Worm (Caenorhabditis elegans): Measurements from ENCODE around the gene ztf-9.

Gene ztf-9

ce11 chrV:9733920-9734454 lies 42.0 kb upstream of the ztf-9 start, which contains the start of gene cal-7:
Gene cal-7 (plus strand): TSS chrV:9734103.
- peak; percentile 31 for TF ChIP-seq mep-1 (tag; optimal IDR thresholded peaks at IDR 0.05)
- no peak for TF ChIP-seq daf-8 (GFP tag; IDR thresholded peaks at IDR 0.05)
- TF ChIP-seq ces-1 (GFP tag; optimal IDR thresholded peaks at IDR 0.05): no peak
- TF ChIP-seq nhr-28 (tag; optimal IDR thresholded peaks at IDR 0.05): no peak
- no peak for TF ChIP-seq nhr-76 (tag; optimal IDR thresholded peaks at IDR 0.05)
- no peak for TF ChIP-seq fos-1 (tag; optimal IDR thresholded peaks at IDR 0.05)
- no peak for TF ChIP-seq daf-16 (GFP tag; optimal IDR thresholded peaks at IDR 0.05)
- TF ChIP-seq daf-16 (tag; optimal IDR thresholded peaks at IDR 0.05): peak; percentile 2
- peak; percentile 59; the same call in 1 of the 2 replicates for TF ChIP-seq nhr-42 (GFP tag; IDR thresholded peaks at IDR 0.05)
- no peak for TF ChIP-seq F37D6.2 (tag; optimal IDR thresholded peaks at IDR 0.05)
- TF ChIP-seq gei-8 (GFP tag; optimal IDR thresholded peaks at IDR 0.05): no peak
- TF ChIP-seq lsy-2 (tag; optimal IDR thresholded peaks at IDR 0.05): no peak
- no peak for TF ChIP-seq lin-29 (GFP tag; IDR thresholded peaks at IDR 0.05)
- TF ChIP-seq tra-1 (GFP tag; IDR thresholded peaks at IDR 0.05): 0 out of 2 replicates have a peak, but pooled peaks have one; percentile 52
- TF ChIP-seq R02D3.7 (tag; optimal IDR thresholded peaks at IDR 0.05): no peak
- no peak for TF ChIP-seq unc-62 (GFP tag; optimal IDR thresholded peaks at IDR 0.05 in 1 of 2)
- no peak for TF ChIP-seq unc-62 (tag; optimal IDR thresholded peaks at IDR 0.05)
- TF ChIP-seq aha-1 (tag): peak; percentile 0
- no peak; the same call in 1 of the 2 replicates for TF ChIP-seq Y48G9A.11 (GFP tag; IDR thresholded peaks at IDR 0.05)
- TF ChIP-seq cey-2 (tag; optimal IDR thresholded peaks at IDR 0.05; ENCODE audit: borderline replicate concordance, insufficient read depth): no peak
- TF ChIP-seq aly-2 (tag; optimal IDR thresholded peaks at IDR 0.05): no peak
- TF ChIP-seq unc-130 (GFP tag; optimal IDR thresholded peaks at IDR 0.05): no peak
- no peak for TF ChIP-seq mes-2 (tag; optimal IDR thresholded peaks at IDR 0.05; ENCODE audit: poor library complexity, severe bottlenecking)
- TF ChIP-seq madf-9 (GFP tag; conservative IDR thresholded peaks at IDR 0.05): no peak
- no peak for TF ChIP-seq ztf-7 (tag; optimal IDR thresholded peaks at IDR 0.05)
- TF ChIP-seq T20F7.1 (GFP tag; optimal IDR thresholded peaks at IDR 0.05): peak; percentile 29
- no peak for TF ChIP-seq php-3 (GFP tag; IDR thresholded peaks at IDR 0.05)
- no peak for TF ChIP-seq hlh-11 (tag; optimal IDR thresholded peaks at IDR 0.05)
- TF ChIP-seq lin-1 (GFP tag; IDR thresholded peaks at IDR 0.05): no peak
- peak; percentile 15 for TF ChIP-seq Y5F2A.4 (GFP tag; optimal IDR thresholded peaks at IDR 0.05)
- TF ChIP-seq ZK546.5 (tag; optimal IDR thresholded peaks at IDR 0.05): no peak
- TF ChIP-seq sdz-12 (GFP tag; optimal IDR thresholded peaks at IDR 0.05): no peak
- TF ChIP-seq Y75B8A.6 (GFP tag; IDR thresholded peaks at IDR 0.05): no peak
- TF ChIP-seq daf-12 (tag; optimal IDR thresholded peaks at IDR 0.05): no peak
- peak; percentile 3 for TF ChIP-seq hlh-30 (tag; optimal IDR thresholded peaks at IDR 0.05; ENCODE audit: insufficient read depth)
- TF ChIP-seq saeg-2 (GFP tag; IDR thresholded peaks at IDR 0.05): 0 out of 2 replicates have a peak, but pooled peaks have one; percentile 42
- TF ChIP-seq lin-39 (tag; optimal IDR thresholded peaks at IDR 0.05): no peak
- TF ChIP-seq ztf-11 (tag; optimal IDR thresholded peaks at IDR 0.05): no peak
- TF ChIP-seq lin-13 (GFP tag; optimal IDR thresholded peaks at IDR 0.05): no peak
- no peak for TF ChIP-seq rbr-2 (tag; optimal IDR thresholded peaks at IDR 0.05)
- peak; percentile 48 for TF ChIP-seq nhr-102 (tag; optimal IDR thresholded peaks at IDR 0.05)
- no peak for TF ChIP-seq zip-2 (tag; optimal IDR thresholded peaks at IDR 0.05)
- TF ChIP-seq mxl-2 (GFP tag; conservative IDR thresholded peaks at IDR 0.05): no peak
- TF ChIP-seq set-16 (GFP tag; IDR thresholded peaks at IDR 0.05): no peak
- TF ChIP-seq attf-4 (tag; optimal IDR thresholded peaks at IDR 0.05): no peak
- no peak for TF ChIP-seq egl-27 (tag; optimal IDR thresholded peaks at IDR 0.05)
- TF ChIP-seq Y105C5A.15 (GFP tag; IDR thresholded peaks at IDR 0.05): no peak
- no peak for TF ChIP-seq madf-5 (GFP tag; IDR thresholded peaks at IDR 0.05)
- TF ChIP-seq dpl-1 (GFP tag; optimal IDR thresholded peaks at IDR 0.05): no peak
- TF ChIP-seq hmg-1.1 (GFP tag; IDR thresholded peaks at IDR 0.05): peak; percentile 33; the same call in 1 of the 2 replicates
- TF ChIP-seq vab-7 (GFP tag; IDR thresholded peaks at IDR 0.05): no peak
- no peak for TF ChIP-seq D1046.2 (GFP tag; IDR thresholded peaks at IDR 0.05)

Measured in whole organism, L4 larva.